Worm (Caenorhabditis elegans): Measurements from ENCODE around the gene par-3.

par-3 gene

ce11 chrIII:5707546-5707945, 43.5 kb downstream of the par-3 start:
- no peak for TF ChIP-seq athp-1 (tag; optimal IDR thresholded peaks at IDR 0.05)
- TF ChIP-seq attf-6 (GFP tag; IDR thresholded peaks at IDR 0.05), result no peak

- TF ChIP-seq B0035.1 (tag; optimal IDR thresholded peaks at IDR 0.05) (no peak), let-607 (tag; optimal IDR thresholded peaks at IDR 0.05) (no peak), hlh-12 (tag; optimal IDR thresholded peaks at IDR 0.05) (no peak), F22D6.2 (tag; optimal IDR thresholded peaks at IDR 0.05) (no peak), ceh-40 (GFP tag; IDR thresholded peaks at IDR 0.05) (no peak), Y79H2A.3 (GFP tag; conservative IDR thresholded peaks at IDR 0.05) (no peak), bed-2 (GFP tag; IDR thresholded peaks at IDR 0.05) (no peak), unc-130 (GFP tag; optimal IDR thresholded peaks at IDR 0.05) (no peak), gei-17 (GFP tag; optimal IDR thresholded peaks at IDR 0.05) (no peak), ceh-100 (GFP tag; IDR thresholded peaks at IDR 0.05) (no peak), F57A8.1 (GFP tag; optimal IDR thresholded peaks at IDR 0.05) (no peak), nfya-2 (GFP tag; IDR thresholded peaks at IDR 0.05) (no peak), hrde-1 (tag; optimal IDR thresholded peaks at IDR 0.05; ENCODE audit: borderline replicate concordance) (no peak), F37B4.10 (GFP tag; IDR thresholded peaks at IDR 0.05) (no peak), snpc-1.3 (tag; optimal IDR thresholded peaks at IDR 0.05; ENCODE audit: insufficient read depth) (no peak), B0019.2 (GFP tag; conservative IDR thresholded peaks at IDR 0.05) (no peak), attf-3 (GFP tag; conservative IDR thresholded peaks at IDR 0.05) (no peak), madf-8 (GFP tag; conservative IDR thresholded peaks at IDR 0.05) (no peak), F23B12.7 (tag; optimal IDR thresholded peaks at IDR 0.05; ENCODE audit: insufficient read depth) (no peak), lir-1 (GFP tag; conservative IDR thresholded peaks at IDR 0.05) (no peak)
These were observed 44.0 kb downstream of the par-3 start for ce11 chrIII:5708024-5708423.

ce11 chrIII:5709224-5709623, 45.2 kb downstream of the par-3 start, which contains the start of gene hpo-28:
Gene hpo-28, minus strand, starts transcription at chrIII:5709324.
- TF ChIP-seq ceh-27 (GFP tag; optimal IDR thresholded peaks at IDR 0.05) (no peak), C06A6.2 (GFP tag; conservative IDR thresholded peaks at IDR 0.05) (no peak), dpff-1 (tag; optimal IDR thresholded peaks at IDR 0.05) (no peak), attf-5 (GFP tag; optimal IDR thresholded peaks at IDR 0.05) (no peak), F52B5.7 (tag; optimal IDR thresholded peaks at IDR 0.05) (no peak), Y53F4B.3 (GFP tag; IDR thresholded peaks at IDR 0.05) (no peak), aptf-3 (GFP tag; IDR thresholded peaks at IDR 0.05) (no peak), attf-6 (GFP tag; IDR thresholded peaks at IDR 0.05) (no peak), ztf-18 (tag; optimal IDR thresholded peaks at IDR 0.05) (no peak)

ce11 chrIII:5710045-5710444, 46.0 kb downstream of the par-3 start, which contains the start of gene B0336.12:
Gene B0336.12, minus strand, starts transcription at chrIII:5710145.
- TF ChIP-seq F22D6.2 (tag; optimal IDR thresholded peaks at IDR 0.05), result no peak
- no peak for TF ChIP-seq ccch-3 (GFP tag; optimal IDR thresholded peaks at IDR 0.05)
- TF ChIP-seq ztf-28 (GFP tag; IDR thresholded peaks at IDR 0.05), result no peak

- TF ChIP-seq ama-1 (optimal IDR thresholded peaks at IDR 0.05), result no peak
- TF ChIP-seq ama-1 (GFP tag; optimal IDR thresholded peaks at IDR 0.05), result peak in 1 of 2 experiments; percentile 22
- TF ChIP-seq die-1 (tag; optimal IDR thresholded peaks at IDR 0.05), result no peak
- TF ChIP-seq tlf-1 (GFP tag; optimal IDR thresholded peaks at IDR 0.05), result no peak
- peak; percentile 83 for TF ChIP-seq nhr-80 (tag; optimal IDR thresholded peaks at IDR 0.05)
- peak; percentile 29 for TF ChIP-seq ztf-26 (tag; optimal IDR thresholded peaks at IDR 0.05)
- no peak for TF ChIP-seq snpc-4 (GFP tag; optimal IDR thresholded peaks at IDR 0.05)
- peak in 1 of 4 experiments; percentile 44 for TF ChIP-seq snpc-4 (tag; optimal IDR thresholded peaks at IDR 0.05)
- peak; percentile 48; the same call in 1 of the 2 replicates for TF ChIP-seq B0336.3 (GFP tag; IDR thresholded peaks at IDR 0.05)
- peak; percentile 6 for TF ChIP-seq tbp1 (GFP tag; optimal IDR thresholded peaks at IDR 0.05)
- 0 out of 2 replicates have a peak, but pooled peaks have one; percentile 20 for TF ChIP-seq dox-1 (GFP tag; IDR thresholded peaks at IDR 0.05)
- TF ChIP-seq attf-5 (GFP tag; optimal IDR thresholded peaks at IDR 0.05), result peak; percentile 12
- TF ChIP-seq lin-40 (tag; optimal IDR thresholded peaks at IDR 0.05), result peak; percentile 10
- no peak for TF ChIP-seq aptf-2 (GFP tag; conservative IDR thresholded peaks at IDR 0.05)
These were observed 46.6 kb downstream of the par-3 start for ce11 chrIII:5710676-5711075.
